Fruit fly (Drosophila melanogaster): Measurements from ENCODE around the gene grsm.

Gene grsm

DNA sequence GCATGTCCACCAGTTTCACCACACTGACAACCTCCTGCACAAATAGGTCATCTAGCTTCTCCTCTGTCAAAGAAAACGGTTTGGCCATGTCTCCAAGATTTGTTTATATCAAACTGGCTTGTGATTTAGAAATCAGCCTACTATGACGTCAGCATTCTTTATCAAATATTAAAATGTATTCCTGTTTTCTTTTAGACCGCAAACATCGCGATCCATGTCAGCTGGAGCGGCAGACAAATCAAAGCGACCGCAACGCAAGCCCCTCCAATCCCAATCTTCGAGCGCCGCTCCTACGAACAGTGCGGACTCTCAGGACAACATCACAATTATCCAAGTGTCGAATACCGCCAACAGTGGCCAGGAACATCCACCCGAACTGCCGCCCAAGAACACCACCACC is 20.9 kb upstream of the grsm start, which contains the start of gene CG14383:
Gene CG14383 (minus strand): TSS at position 101 of the 400 bp plus-strand sequence.
- no peak for TF ChIP-seq CG17801 (GFP tag; optimal IDR thresholded peaks at IDR 0.05; ENCODE audit: partially characterized antibody)

DNA sequence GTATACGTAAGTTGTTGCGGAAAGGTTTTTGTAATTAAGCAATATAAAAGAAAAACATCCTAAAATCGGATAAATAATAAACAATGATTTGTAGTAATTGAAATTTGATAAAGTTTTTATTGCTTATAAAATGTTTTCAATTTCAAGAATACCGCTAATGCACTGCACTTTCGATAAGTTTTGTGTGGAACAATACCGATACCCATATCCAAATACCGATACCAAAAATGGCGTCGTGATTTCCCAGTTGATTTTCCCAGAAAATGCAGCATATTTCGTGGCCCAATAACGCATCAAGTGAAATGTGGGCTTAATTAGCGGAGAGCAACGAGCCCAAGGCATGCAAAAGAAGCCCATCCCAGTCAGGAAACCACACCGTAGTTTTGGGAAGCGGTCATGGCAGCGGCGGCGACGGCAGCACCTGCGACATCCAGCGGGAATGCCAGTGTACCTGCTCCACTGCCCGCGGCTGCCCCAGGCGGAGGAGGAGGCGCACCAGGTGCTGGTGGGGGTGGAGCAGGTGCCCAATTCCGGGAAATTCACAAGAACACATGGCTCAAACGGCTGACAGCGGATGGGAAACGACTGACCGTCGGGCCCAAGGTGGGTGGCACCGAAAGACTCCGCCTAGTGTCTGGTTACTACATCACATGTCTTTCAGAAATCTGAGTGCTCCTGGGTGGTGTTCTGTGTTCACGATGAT is 18.5 kb upstream of the grsm start, which contains the start of gene CG31342:
Gene CG31342 (plus strand): TSS at position 214 of the 703 bp plus-strand sequence.
- TF ChIP-seq CG17801 (GFP tag; optimal IDR thresholded peaks at IDR 0.05; ENCODE audit: partially characterized antibody) = peak; percentile 48

DNA sequence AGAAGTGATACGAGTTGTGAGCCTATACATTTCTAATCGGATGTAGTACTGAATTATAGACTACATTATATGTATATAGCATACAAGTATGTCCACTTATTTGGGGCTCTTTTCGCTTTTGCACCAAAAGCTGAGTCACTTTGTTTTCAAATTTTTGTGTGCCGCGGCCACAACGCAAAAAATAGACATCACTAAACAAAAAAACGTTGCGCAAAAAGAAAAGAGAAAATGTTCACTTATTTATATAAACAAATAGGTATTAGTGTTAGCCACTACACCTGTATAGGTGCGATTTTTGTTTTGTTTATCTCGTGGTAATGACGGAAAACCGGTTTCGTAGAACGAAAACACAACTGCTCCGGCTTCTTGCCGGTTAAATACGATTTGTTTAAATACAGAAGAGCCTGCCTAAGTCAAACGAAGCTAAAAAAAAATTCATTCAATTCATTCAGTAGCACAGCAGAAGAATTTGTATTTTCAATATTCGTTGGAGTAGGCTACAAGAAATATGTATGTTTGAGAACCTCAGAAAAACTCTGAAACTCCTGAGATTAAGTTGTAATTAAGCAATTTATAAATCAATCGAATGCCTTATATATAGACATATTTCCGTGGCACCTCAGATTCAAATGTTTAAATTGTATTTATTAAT is 15.6 kb upstream of the grsm start:
- no peak for TF ChIP-seq CG17801 (GFP tag; optimal IDR thresholded peaks at IDR 0.05; ENCODE audit: partially characterized antibody)

DNA sequence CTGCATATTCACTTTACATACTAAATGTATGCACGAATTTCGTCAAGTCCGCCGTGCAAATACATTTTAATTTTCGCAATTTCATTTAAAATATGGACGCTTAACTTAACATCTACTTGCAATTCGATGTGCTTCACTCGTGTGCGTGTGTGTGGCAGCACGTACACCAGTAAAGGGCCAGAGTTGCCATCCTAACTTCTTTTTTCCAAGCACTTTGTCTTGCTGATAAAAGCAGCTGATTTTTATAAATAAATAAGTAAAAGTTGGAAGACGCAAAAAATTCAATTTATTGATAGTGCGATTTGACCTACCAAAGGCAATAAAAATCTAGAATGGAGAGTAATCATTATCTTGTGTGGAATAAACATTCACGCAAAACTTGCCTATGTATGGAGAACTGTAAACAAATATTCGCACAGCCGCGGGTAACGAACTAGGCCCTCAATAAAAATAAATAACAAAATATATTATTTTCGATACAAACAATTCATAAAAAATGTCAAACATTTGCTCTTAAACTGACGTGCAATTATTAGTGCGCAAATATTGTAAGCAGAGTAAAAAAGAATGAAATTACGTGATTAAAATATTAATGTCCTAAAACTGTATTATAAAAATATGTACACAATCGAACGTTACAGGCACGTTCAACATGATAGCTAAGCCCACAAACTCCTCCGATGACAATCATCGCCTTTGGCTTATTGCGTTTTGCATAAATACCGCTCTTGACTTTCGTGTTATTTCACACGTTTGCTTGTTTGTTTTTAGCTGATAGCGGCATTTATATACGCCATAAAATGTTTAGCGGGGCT is 14.9 kb upstream of the grsm start:
- TF ChIP-seq CG17801 (GFP tag; optimal IDR thresholded peaks at IDR 0.05; ENCODE audit: partially characterized antibody) = peak; percentile 54

DNA sequence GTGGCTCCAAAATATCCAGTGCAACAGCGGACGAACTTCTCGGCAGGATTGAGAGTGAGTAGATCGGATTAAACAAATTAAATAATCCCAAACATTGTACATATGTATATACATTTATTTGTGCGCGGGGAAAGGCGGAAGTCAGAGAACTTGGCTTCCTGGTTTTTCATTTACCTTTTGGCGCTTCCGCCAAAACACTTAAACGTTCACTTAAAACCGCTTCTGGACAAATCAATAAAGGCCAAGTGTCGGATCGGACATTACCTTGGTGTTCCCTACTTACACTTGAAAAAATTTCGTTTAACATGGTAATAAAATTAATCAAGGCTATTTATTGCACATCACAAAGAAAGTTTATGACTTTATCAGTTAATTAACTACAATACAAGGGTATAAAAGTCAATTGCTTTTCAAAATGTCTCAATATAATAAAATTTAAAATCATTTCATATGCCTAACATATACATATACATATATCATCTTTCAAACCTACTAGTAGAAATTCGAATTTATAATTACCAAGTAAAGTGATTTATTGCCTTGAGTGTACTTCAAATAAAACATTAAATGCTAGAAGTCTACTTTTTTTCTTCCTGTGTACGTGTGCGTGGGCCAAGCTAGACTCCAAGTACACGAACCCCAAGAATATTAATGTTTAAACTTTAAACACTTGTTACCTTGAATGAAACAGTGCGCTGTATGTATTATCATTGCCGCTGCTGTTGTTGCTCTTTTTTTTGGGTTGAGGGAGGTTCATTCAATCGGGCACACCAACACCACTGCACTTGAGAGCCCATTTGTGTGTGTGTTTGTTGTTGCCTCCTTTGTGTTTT is 14.0 kb upstream of the grsm start:
- TF ChIP-seq CG17801 (GFP tag; optimal IDR thresholded peaks at IDR 0.05; ENCODE audit: partially characterized antibody) = peak; percentile 72

DNA sequence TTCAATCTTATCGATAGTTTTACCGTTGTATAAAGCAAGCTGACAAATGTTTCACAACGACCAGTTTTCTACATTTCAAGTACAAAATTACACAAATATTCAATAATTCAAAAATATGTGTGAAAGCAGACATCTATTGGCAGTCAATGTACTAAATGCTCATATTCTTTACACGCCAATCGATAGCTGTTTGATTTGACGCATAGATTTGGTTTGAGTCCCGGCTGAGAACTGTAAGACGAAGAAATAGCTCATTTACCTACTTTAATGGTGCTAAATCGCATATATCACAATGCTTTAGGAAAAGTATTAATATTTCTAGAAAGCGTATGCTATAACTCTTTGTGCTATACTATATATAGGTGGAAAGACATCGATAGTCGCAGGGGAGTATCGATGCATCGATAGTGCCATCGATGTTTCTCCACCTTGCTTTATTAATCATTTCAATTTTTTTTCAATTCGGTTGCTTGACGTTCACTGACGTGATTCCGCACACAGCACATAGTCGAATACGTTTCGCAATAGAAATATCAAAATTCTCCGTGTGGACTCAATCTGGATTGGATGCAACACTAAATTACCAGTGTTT is 13.2 kb upstream of the grsm start, which contains the start of gene Paip2:
Gene Paip2 (plus strand): TSS at position 165 of the 592 bp plus-strand sequence.
- TF ChIP-seq CG17801 (GFP tag; optimal IDR thresholded peaks at IDR 0.05; ENCODE audit: partially characterized antibody) = no peak

DNA sequence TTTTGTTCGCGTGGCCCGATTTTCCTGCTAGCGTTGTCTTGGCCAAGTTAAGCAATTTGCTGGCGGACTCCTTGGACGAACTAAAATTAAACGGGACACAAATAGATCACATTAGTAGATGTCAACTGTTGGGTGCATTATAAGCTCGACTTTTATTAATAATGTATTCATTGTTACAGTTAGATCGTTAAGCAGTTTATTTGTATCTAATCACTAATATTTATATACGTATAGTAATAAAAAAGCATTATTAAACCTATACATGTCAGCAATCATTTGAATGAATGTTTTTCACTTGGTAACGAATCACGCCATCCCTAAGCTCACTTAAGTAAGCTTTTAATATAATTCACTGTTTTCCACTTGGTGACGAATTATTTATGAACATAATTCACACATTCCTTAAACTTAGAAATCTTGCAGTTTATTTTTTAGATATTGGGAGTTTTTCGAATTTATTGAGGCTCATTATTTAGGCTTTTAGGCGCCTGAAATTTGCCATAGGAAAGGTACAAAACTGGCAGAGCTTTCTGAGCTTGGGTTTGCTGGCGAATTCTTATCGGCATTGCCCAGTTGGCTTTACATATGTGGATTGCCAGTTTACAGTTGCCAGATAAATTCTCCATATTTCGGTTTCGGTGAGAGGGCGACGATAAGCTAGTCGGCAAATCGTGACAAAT is 10.0 kb upstream of the grsm start, which contains the start of the genes CG7381 and CG7091:
Gene CG7381 (minus strand): TSS at position 101 of the 680 bp plus-strand sequence.
Gene CG7091 (plus strand): TSS at position 630 of the 680 bp plus-strand sequence.
- no peak for TF ChIP-seq CG17801 (GFP tag; optimal IDR thresholded peaks at IDR 0.05; ENCODE audit: partially characterized antibody)

DNA sequence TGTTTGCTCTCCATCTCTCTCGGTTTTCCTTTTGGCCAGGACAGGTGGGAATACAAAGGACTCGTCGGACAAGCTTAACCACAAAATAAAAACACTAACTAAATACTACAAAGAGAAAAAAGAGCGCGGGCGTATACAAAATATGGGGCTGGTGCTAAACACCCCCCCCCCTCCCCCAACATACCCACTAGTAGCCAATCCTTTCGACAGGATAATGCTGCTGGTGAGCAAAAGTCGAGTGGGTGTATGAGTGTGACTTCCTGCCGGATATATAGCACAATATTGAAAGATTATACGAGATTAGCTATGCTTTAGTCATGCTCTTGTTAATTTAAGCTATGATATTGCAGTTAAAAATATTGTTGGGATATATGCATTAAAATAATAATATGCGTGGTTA is 7.7 kb upstream of the grsm start:
- TF ChIP-seq CG17801 (GFP tag; optimal IDR thresholded peaks at IDR 0.05; ENCODE audit: partially characterized antibody) = no peak

DNA sequence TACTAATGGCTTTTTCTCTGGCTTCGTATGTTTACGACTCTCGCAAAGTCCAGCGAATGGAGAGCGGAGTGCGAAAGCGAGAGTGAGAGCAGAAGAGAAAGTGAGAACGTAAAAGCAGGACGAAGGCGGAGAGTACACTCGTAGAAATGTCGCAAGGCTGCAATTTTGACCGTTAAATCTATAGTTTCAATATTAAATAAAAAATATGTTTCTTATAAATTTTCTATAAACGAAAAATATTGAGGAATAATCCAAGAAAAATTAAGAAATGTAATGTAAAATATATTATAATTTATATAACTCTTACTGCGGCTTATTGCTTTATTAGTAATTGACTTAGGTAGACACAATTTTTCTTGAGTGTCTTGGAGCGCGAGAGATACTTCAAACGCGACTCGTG is 6.9 kb upstream of the grsm start:
- TF ChIP-seq CG17801 (GFP tag; optimal IDR thresholded peaks at IDR 0.05; ENCODE audit: partially characterized antibody) = no peak

DNA sequence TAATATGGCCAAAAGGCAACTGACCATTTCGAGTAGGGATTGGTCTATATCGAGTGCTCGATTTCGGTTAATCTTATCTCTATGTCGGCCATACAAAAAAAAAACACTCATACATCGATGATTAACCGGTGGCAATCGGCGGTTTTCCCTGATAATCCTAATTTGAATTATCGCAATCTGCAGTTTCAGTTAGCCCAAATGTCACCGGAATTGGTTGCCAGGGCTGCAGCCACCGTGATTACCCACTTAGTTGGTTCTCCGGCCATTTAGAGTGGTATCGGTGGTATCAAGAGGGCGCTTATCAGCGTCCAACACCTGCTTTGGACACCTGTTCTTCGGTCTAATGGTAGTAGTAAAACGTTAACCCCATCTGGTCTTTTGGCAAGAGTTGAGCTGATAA is 4.6 kb upstream of the grsm start:
- TF ChIP-seq CG17801 (GFP tag; optimal IDR thresholded peaks at IDR 0.05; ENCODE audit: partially characterized antibody) = no peak

DNA sequence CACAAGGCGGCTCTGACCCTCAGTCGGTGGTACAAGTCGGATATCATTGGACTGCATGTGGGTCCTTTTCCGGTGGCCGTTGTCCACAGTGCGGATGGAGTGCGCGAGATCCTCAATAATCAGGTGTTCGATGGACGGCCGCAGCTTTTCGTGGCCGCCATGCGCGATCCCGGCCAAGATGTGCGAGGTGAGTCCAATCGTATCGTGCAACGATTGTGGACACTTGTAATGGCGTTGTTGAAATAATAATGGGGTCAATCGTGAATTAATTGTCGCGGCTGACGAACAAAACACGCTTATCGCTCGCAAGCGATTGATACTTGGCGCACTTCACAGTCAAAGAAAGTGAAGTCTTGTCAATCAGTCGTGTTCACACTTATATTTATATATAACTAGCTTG is 3.5 kb downstream of the grsm start:
- TF ChIP-seq CG17801 (GFP tag; optimal IDR thresholded peaks at IDR 0.05; ENCODE audit: partially characterized antibody) = no peak

DNA sequence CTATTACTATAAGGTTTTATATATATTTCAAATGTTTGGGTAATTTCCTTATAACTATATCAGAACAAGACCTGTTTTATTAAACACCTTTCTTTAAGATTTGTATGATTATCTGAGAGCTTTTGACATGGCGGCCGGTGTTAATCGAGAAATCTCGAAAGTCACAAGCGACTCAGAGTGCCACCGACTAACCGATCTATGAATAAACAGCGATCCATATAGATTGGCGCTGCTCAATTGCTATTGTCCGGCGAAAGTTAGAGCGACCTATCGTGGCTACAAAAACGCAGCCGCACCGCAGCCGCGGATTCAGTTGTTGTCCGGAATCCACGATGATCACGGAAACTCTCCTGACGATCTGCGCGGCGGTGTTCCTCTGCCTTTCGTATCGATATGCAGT is 4.0 kb downstream of the grsm start, which contains the start of gene Cyp304a1:
Gene Cyp304a1 (plus strand): TSS at position 301 of the 400 bp plus-strand sequence.
- no peak for TF ChIP-seq CG17801 (GFP tag; optimal IDR thresholded peaks at IDR 0.05; ENCODE audit: partially characterized antibody)

DNA sequence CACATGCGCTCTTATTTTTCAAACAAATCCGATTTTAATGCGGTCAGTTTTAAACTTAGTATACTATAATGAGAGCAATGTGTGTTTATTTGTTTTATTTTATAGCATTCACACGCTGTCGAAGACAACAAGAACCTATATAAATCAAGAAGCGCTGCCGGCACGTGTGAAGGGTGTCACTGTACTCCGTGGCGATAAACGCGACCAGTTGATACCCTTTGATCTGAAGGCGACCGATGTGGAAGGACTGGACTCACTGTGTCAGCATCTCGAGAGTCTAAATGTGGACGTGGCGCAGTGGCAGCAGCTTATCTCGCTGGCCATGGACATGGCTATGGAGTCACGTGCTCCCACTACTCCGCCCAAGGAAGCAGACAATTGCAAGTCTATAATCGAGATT is 4.9 kb downstream of the grsm start:
- no peak for TF ChIP-seq CG17801 (GFP tag; optimal IDR thresholded peaks at IDR 0.05; ENCODE audit: partially characterized antibody)

All from ovary, adult (tissue).